Worm (Caenorhabditis elegans) whole organism, late embryonic: Measurements from ENCODE around the gene ttr-9.

ENCODE experiments used
- F13H6.1 ChIP-seq: sonication (generic microtip); optimal IDR thresholded peaks from 2 replicates; lab custom pipeline; 2016; ENCODE audit warnings: missing genetic modification characterization, missing compliant biosample characterization
- hlh-30 ChIP-seq: sonication (generic microtip); optimal IDR thresholded peaks from 2 replicates; lab custom pipeline; 2017; ENCODE audit warnings: antibody characterized with exemption, missing genetic modification characterization, missing compliant biosample characterization; ENCODE audit not compliant: insufficient read depth

ce11 chrIV:9540342-9540856, 34.2 kb upstream of the ttr-9 start, which contains the start of gene fbl-1:
- TF ChIP-seq hlh-30 (tag; lab: Kevin White, UChicago) (no peak), F13H6.1 (no peak)
